Fruit fly (Drosophila melanogaster): ENCODE measurements around the gene sdt.

The sdt gene

dm6 chrX:8178165-8178955 lies at the start of gene sdt:
sdt (plus strand) TSS chrX:8178549.
- no peak for TF ChIP-seq CG17801 (GFP tag; optimal IDR thresholded peaks at IDR 0.05; ENCODE audit: partially characterized antibody)

- TF ChIP-seq CG17801 (GFP tag; optimal IDR thresholded peaks at IDR 0.05; ENCODE audit: partially characterized antibody) = peak; percentile 40
Observed at dm6 chrX:8129204-8129997, 48.9 kb upstream of the sdt start, which contains the start of gene CG2116. CG2116 (plus strand) TSS chrX:8129812.

- peak; percentile 69 for TF ChIP-seq CG17801 (GFP tag; optimal IDR thresholded peaks at IDR 0.05; ENCODE audit: partially characterized antibody)
Observed at dm6 chrX:8131693-8132313, 46.5 kb upstream of the sdt start, which contains the start of gene CG10958. CG10958 (plus strand) TSS chrX:8132285.

dm6 chrX:8135420-8135874 lies 42.9 kb upstream of the sdt start, which contains the start of the genes cyr and CG2120:
cyr (minus strand) TSS chrX:8135713.
CG2120 (plus strand) TSS chrX:8135824.
- TF ChIP-seq CG17801 (GFP tag; optimal IDR thresholded peaks at IDR 0.05; ENCODE audit: partially characterized antibody) = no peak

dm6 chrX:8137285-8137684 lies 41.1 kb upstream of the sdt start:
- TF ChIP-seq CG17801 (GFP tag; optimal IDR thresholded peaks at IDR 0.05; ENCODE audit: partially characterized antibody) = no peak

dm6 chrX:8140707-8141106 lies 37.6 kb upstream of the sdt start:
- TF ChIP-seq CG17801 (GFP tag; optimal IDR thresholded peaks at IDR 0.05; ENCODE audit: partially characterized antibody) = no peak

dm6 chrX:8141353-8142066 lies 36.8 kb upstream of the sdt start:
- no peak for TF ChIP-seq CG17801 (GFP tag; optimal IDR thresholded peaks at IDR 0.05; ENCODE audit: partially characterized antibody)

dm6 chrX:8142067-8142462 lies 36.3 kb upstream of the sdt start, which contains the start of gene Smox:
Smox (minus strand) TSS chrX:8142279.
- TF ChIP-seq CG17801 (GFP tag; optimal IDR thresholded peaks at IDR 0.05; ENCODE audit: partially characterized antibody) = no peak

- TF ChIP-seq CG17801 (GFP tag; optimal IDR thresholded peaks at IDR 0.05; ENCODE audit: partially characterized antibody) = peak; percentile 97
Observed at dm6 chrX:8143537-8143936, 34.8 kb upstream of the sdt start, which contains the start of gene CG17982. CG17982 (minus strand) TSS chrX:8143835.

- peak; percentile 75 for TF ChIP-seq CG17801 (GFP tag; optimal IDR thresholded peaks at IDR 0.05; ENCODE audit: partially characterized antibody)
Observed at dm6 chrX:8145501-8146157, 32.7 kb upstream of the sdt start, which contains the start of the genes alpha-PheRS and CG2129. alpha-PheRS (minus strand) TSS chrX:8145602. CG2129 (plus strand) TSS chrX:8145839.

dm6 chrX:8147649-8148048 lies 30.7 kb upstream of the sdt start, which contains the start of gene CG15336:
CG15336 (plus strand) TSS chrX:8147949.
- TF ChIP-seq CG17801 (GFP tag; optimal IDR thresholded peaks at IDR 0.05; ENCODE audit: partially characterized antibody) = no peak

- no peak for TF ChIP-seq CG17801 (GFP tag; optimal IDR thresholded peaks at IDR 0.05; ENCODE audit: partially characterized antibody)
Observed at dm6 chrX:8148556-8148955, 29.8 kb upstream of the sdt start, which contains the start of gene CG10959. CG10959 (plus strand) TSS chrX:8148783.

- TF ChIP-seq CG17801 (GFP tag; optimal IDR thresholded peaks at IDR 0.05; ENCODE audit: partially characterized antibody) = no peak
Observed at dm6 chrX:8152077-8152476, 26.3 kb upstream of the sdt start, which contains the start of gene Gbeta5. Gbeta5 (minus strand) TSS chrX:8152275.

dm6 chrX:8152718-8153117 lies 25.6 kb upstream of the sdt start, which contains the start of gene CG18262:
CG18262 (plus strand) TSS chrX:8152948.
- no peak for TF ChIP-seq CG17801 (GFP tag; optimal IDR thresholded peaks at IDR 0.05; ENCODE audit: partially characterized antibody)

All from ovary, adult (tissue).